Worm (Caenorhabditis elegans): ENCODE measurements around the gene pde-2.

Gene pde-2

ce11 chrIII:9001491-9001890, 19.8 kb upstream of the pde-2 start (continued):
- TF ChIP-seq attf-5 (GFP tag; optimal IDR thresholded peaks at IDR 0.05): no peak
- TF ChIP-seq unc-62 (GFP tag; optimal IDR thresholded peaks at IDR 0.05): no peak
- no peak for TF ChIP-seq mel-28 (tag; optimal IDR thresholded peaks at IDR 0.05; ENCODE audit: borderline replicate concordance)
- no peak for TF ChIP-seq snpc-1.3 (tag; optimal IDR thresholded peaks at IDR 0.05; ENCODE audit: insufficient read depth)
- no peak for TF ChIP-seq madf-3 (GFP tag; IDR thresholded peaks at IDR 0.05)
- no peak for TF ChIP-seq zim-3 (tag; optimal IDR thresholded peaks at IDR 0.05)
- TF ChIP-seq F49E8.2 (tag; optimal IDR thresholded peaks at IDR 0.05; ENCODE audit: insufficient read depth): peak; percentile 17
- no peak for TF ChIP-seq egl-44 (GFP tag; IDR thresholded peaks at IDR 0.05)
- TF ChIP-seq ekl-4 (GFP tag; IDR thresholded peaks at IDR 0.05): no peak
- TF ChIP-seq lag-1 (GFP tag; IDR thresholded peaks at IDR 0.05): no peak
- TF ChIP-seq repo-1 (tag; optimal IDR thresholded peaks at IDR 0.05): no peak
- TF ChIP-seq ztf-3 (GFP tag; optimal IDR thresholded peaks at IDR 0.05): no peak
- TF ChIP-seq ceh-100 (GFP tag; IDR thresholded peaks at IDR 0.05): no peak
- TF ChIP-seq nhr-120 (GFP tag; IDR thresholded peaks at IDR 0.05): no peak
- TF ChIP-seq attf-6 (GFP tag; IDR thresholded peaks at IDR 0.05): no peak
- no peak for TF ChIP-seq tlf-1 (GFP tag; optimal IDR thresholded peaks at IDR 0.05)
- no peak for TF ChIP-seq Y79H2A.3 (GFP tag; conservative IDR thresholded peaks at IDR 0.05)
- TF ChIP-seq pbrm-1 (GFP tag; IDR thresholded peaks at IDR 0.05): peak; percentile 18; the same call in 1 of the 2 replicates
- peak; percentile 31; the same call in 1 of the 2 replicates for TF ChIP-seq dox-1 (GFP tag; IDR thresholded peaks at IDR 0.05)
- no peak for TF ChIP-seq snpc-4 (GFP tag; optimal IDR thresholded peaks at IDR 0.05)
- TF ChIP-seq snpc-4 (tag; optimal IDR thresholded peaks at IDR 0.05): no peak
- no peak for TF ChIP-seq B0261.1 (tag; optimal IDR thresholded peaks at IDR 0.05)
- TF ChIP-seq ets-4 (GFP tag; optimal IDR thresholded peaks at IDR 0.05): no peak
- no peak for TF ChIP-seq fkh-3 (tag; optimal IDR thresholded peaks at IDR 0.05)
- TF ChIP-seq ztf-25 (GFP tag; IDR thresholded peaks at IDR 0.05): no peak
- peak; percentile 52; the same call in 1 of the 2 replicates for TF ChIP-seq hsf-1 (GFP tag; IDR thresholded peaks at IDR 0.05)
- TF ChIP-seq cebp-1 (GFP tag; IDR thresholded peaks at IDR 0.05): no peak
- no peak for TF ChIP-seq cebp-1 (tag; optimal IDR thresholded peaks at IDR 0.05)
- TF ChIP-seq F55B11.4 (tag; optimal IDR thresholded peaks at IDR 0.05; ENCODE audit: borderline replicate concordance, insufficient read depth): no peak
- TF ChIP-seq lin-35 (GFP tag; optimal IDR thresholded peaks at IDR 0.05): peak in 1 of 3 experiments; percentile 47
- TF ChIP-seq bed-2 (GFP tag; IDR thresholded peaks at IDR 0.05): no peak
- TF ChIP-seq ceh-40 (GFP tag; IDR thresholded peaks at IDR 0.05): no peak
- TF ChIP-seq madf-8 (GFP tag; conservative IDR thresholded peaks at IDR 0.05): peak; percentile 68
- no peak for TF ChIP-seq akir-1 (GFP tag; optimal IDR thresholded peaks at IDR 0.05)
- no peak for TF ChIP-seq nfya-1 (tag; optimal IDR thresholded peaks at IDR 0.05; ENCODE audit: borderline replicate concordance, insufficient read depth)
- TF ChIP-seq dpff-1 (tag; optimal IDR thresholded peaks at IDR 0.05): no peak
- TF ChIP-seq let-607 (tag; optimal IDR thresholded peaks at IDR 0.05): no peak
- no peak for TF ChIP-seq sdz-38 (tag; optimal IDR thresholded peaks at IDR 0.05)
- no peak for TF ChIP-seq hlh-12 (tag; optimal IDR thresholded peaks at IDR 0.05)
- TF ChIP-seq tbx-9 (tag; optimal IDR thresholded peaks at IDR 0.05; ENCODE audit: borderline replicate concordance): no peak
- TF ChIP-seq lin-40 (tag; optimal IDR thresholded peaks at IDR 0.05): no peak
- no peak for TF ChIP-seq ZK185.1 (tag; optimal IDR thresholded peaks at IDR 0.05; ENCODE audit: poor library complexity, severe bottlenecking)
- no peak for TF ChIP-seq athp-1 (tag; optimal IDR thresholded peaks at IDR 0.05)
- TF ChIP-seq ceh-58 (GFP tag; IDR thresholded peaks at IDR 0.05): no peak

Measured in whole organism, young adult.